Worm (Caenorhabditis elegans) whole organism, late embryonic: ENCODE results near the gene acc-2.

Source experiments
- C08G9.2 ChIP-seq: sonication (generic microtip); optimal IDR thresholded peaks from 2 replicates; lab custom pipeline; 2016; ENCODE audit warnings: mild to moderate bottlenecking, missing genetic modification characterization, moderate library complexity, missing compliant biosample characterization
- C38D4.7 ChIP-seq: fragments of 200-800 bp; sonication (Bioruptor generic); optimal IDR thresholded peaks from 2 replicates; lab custom pipeline; 2018; ENCODE audit warnings: mild to moderate bottlenecking, missing genetic modification characterization, moderate library complexity, missing compliant biosample characterization
- ceh-22 ChIP-seq: sonication (generic microtip); optimal IDR thresholded peaks from 2 replicates; lab custom pipeline; 2017; ENCODE audit warnings: missing biosample characterization, missing genetic modification characterization
- ceh-45 ChIP-seq: fragments of 200-800 bp; sonication (Bioruptor generic); IDR thresholded peaks from 2 replicates; pipeline ENCODE4 v1.3.6; 2022; ENCODE audit warnings: missing genetic modification reagents, missing genetic modification characterization, missing compliant biosample characterization
- dve-1 ChIP-seq: sonication (generic microtip); optimal IDR thresholded peaks from 2 replicates; lab custom pipeline; 2017; ENCODE audit warnings: antibody characterized with exemption, mild to moderate bottlenecking, missing genetic modification characterization, missing compliant biosample characterization
- hlh-6 ChIP-seq: sonication (generic microtip); optimal IDR thresholded peaks from 2 replicates; lab custom pipeline; 2016; ENCODE audit warnings: missing genotype, missing genetic modification characterization, missing compliant biosample characterization
- hlh-8 ChIP-seq: sonication (generic microtip); optimal IDR thresholded peaks from 2 replicates; lab custom pipeline; 2016; ENCODE audit warnings: missing genotype, missing genetic modification characterization, missing compliant biosample characterization
- lin-11 ChIP-seq: fragments of 200-800 bp; sonication (Bioruptor generic); optimal IDR thresholded peaks from 2 replicates; lab custom pipeline; 2018; ENCODE audit warnings: mild to moderate bottlenecking, missing genetic modification characterization, missing compliant biosample characterization
- nfya-1 ChIP-seq: sonication (generic microtip); optimal IDR thresholded peaks from 2 replicates; lab custom pipeline; 2017; ENCODE audit warnings: missing genetic modification characterization, mild to moderate bottlenecking, missing compliant biosample characterization, antibody characterized with exemption, moderate library complexity
- nhr-11 ChIP-seq: fragments of 150-350 bp; optimal IDR thresholded peaks from 2 replicates; lab custom pipeline; 2014; ENCODE audit warnings: missing biosample characterization, missing genetic modification characterization
- pag-3 ChIP-seq: sonication (generic microtip); optimal IDR thresholded peaks from 2 replicates; lab custom pipeline; 2016; ENCODE audit warnings: missing compliant biosample characterization, missing genetic modification characterization, borderline replicate concordance
- tbx-2 ChIP-seq: sonication (generic microtip); optimal IDR thresholded peaks from 2 replicates; lab custom pipeline; 2016; ENCODE audit warnings: missing genetic modification characterization, missing compliant biosample characterization

- TF ChIP-seq C38D4.7 (GFP tag; lab: Kevin White, UChicago) (no peak), ceh-22 (tag; lab: Kevin White, UChicago) (no peak), nfya-1 (tag; lab: Kevin White, UChicago) (no peak), pag-3 (tag; lab: Kevin White, UChicago) (no peak), dve-1 (tag; lab: Kevin White, UChicago) (no peak), nhr-11 (tag; lab: Kevin White, UChicago) (no peak), hlh-8 (tag; lab: Kevin White, UChicago) (no peak), tbx-2 (no peak), ceh-45 (GFP tag; lab: Robert Waterston, UW) (no peak), hlh-6 (tag; lab: Kevin White, UChicago) (no peak), C08G9.2 (tag; lab: Kevin White, UChicago) (no peak), lin-11 (no peak)
Observed at ce11 chrIV:8978047-8978446, 38.5 kb upstream of the acc-2 start.
